Worm (Caenorhabditis elegans) whole organism, L3 larva: ENCODE results near the gene F09G2.1.

Experiments
- ceh-82 ChIP-seq: fragments of 150-350 bp; optimal IDR thresholded peaks from 2 replicates; lab custom pipeline; 2014; ENCODE audit warnings: missing biosample characterization, missing genetic modification characterization
- lin-39 ChIP-seq: fragments of 150-350 bp; optimal IDR thresholded peaks from 2 replicates; lab custom pipeline; 2018; ENCODE audit warnings: missing biosample characterization, missing genetic modification reagents, missing genetic modification characterization
- nhr-237 ChIP-seq: fragments of 150-350 bp; optimal IDR thresholded peaks from 2 replicates; lab custom pipeline; 2014; ENCODE audit warnings: missing biosample characterization, missing genetic modification characterization
- nhr-76 ChIP-seq: fragments of 150-350 bp; sonication (generic microtip); optimal IDR thresholded peaks from 5 replicates; lab custom pipeline; 2014; ENCODE audit warnings: missing biosample characterization, missing genetic modification characterization
- skn-1 ChIP-seq: fragments of 150-350 bp; optimal IDR thresholded peaks from 2 replicates; lab custom pipeline; 2014; ENCODE audit warnings: missing biosample characterization, missing genetic modification characterization

- TF ChIP-seq nhr-237 (tag; lab: Kevin White, UChicago): no peak
- no peak for TF ChIP-seq nhr-76 (tag; lab: Kevin White, UChicago)
- TF ChIP-seq lin-39 (tag; lab: Kevin White, UChicago): no peak
- no peak for TF ChIP-seq ceh-82 (tag; lab: Kevin White, UChicago)
- TF ChIP-seq skn-1: peak; percentile 18
These were observed 1.6 kb upstream of the F09G2.1 start for ce11 chrV:7198403-7198802.
